Worm (Caenorhabditis elegans): Measurements from ENCODE around the gene Y47A7.2.

The Y47A7.2 gene

DNA sequence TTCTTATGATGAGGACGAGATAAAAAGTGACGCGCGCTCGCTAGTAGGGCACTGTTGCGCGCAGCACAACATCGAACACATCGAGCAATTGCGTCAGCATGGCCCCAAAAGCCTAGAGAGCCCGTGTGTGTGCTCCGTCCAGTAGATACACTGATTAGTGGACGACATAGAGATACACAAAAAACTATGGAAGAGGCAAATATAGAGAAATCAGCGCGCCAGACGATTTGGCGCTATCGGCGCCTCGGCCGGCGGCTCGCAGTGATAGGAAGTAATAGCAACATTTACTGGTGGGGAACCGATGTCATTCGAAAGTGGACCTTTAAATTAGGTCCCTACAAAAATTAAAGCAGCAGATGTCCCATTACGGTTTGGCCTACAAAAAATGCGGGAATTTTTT is 30.4 kb upstream of the Y47A7.2 start:
- no peak for TF ChIP-seq lin-13 (tag; optimal IDR thresholded peaks at IDR 0.05)
- no peak for TF ChIP-seq nhr-76 (tag; optimal IDR thresholded peaks at IDR 0.05)
- TF ChIP-seq nhr-12 (tag; optimal IDR thresholded peaks at IDR 0.05): no peak
- TF ChIP-seq hlh-1 (tag; optimal IDR thresholded peaks at IDR 0.05): no peak
- TF ChIP-seq ceh-39 (tag; optimal IDR thresholded peaks at IDR 0.05): no peak
- no peak for TF ChIP-seq nhr-237 (tag; optimal IDR thresholded peaks at IDR 0.05)
- no peak for TF ChIP-seq unc-39 (tag; optimal IDR thresholded peaks at IDR 0.05)
- no peak for TF ChIP-seq elt-1 (tag; optimal IDR thresholded peaks at IDR 0.05; ENCODE audit: borderline replicate concordance, insufficient read depth)
- TF ChIP-seq mab-5 (tag; optimal IDR thresholded peaks at IDR 0.05): no peak
- no peak for TF ChIP-seq unc-62 (GFP tag; optimal IDR thresholded peaks at IDR 0.05)
- no peak for TF ChIP-seq tbx-8 (GFP tag; optimal IDR thresholded peaks at IDR 0.05)

DNA sequence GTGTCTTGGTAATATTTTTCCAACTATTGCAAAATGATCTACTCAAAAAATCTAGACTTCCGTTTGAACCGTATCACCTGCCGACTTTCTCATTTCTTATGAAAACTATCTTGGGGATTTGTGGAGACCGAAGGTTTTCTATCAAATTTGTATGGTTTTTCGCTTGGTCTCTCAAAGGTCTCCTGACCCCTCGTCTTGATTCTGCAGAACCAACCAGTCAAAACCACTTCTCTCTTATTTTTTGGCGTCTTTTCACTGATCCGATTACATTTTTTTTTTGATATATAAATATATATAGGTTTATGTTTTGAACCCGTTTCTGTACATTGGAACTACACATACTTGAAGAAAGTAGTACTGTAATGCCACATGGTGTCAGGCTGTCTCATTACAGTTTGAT is 27.5 kb upstream of the Y47A7.2 start:
- TF ChIP-seq ceh-39 (tag; optimal IDR thresholded peaks at IDR 0.05) (no peak), bed-3 (GFP tag; optimal IDR thresholded peaks at IDR 0.05) (no peak), mls-2 (tag; optimal IDR thresholded peaks at IDR 0.05) (no peak), elt-3 (tag; optimal IDR thresholded peaks at IDR 0.05) (no peak), nhr-2 (tag; optimal IDR thresholded peaks at IDR 0.05) (no peak), blmp-1 (tag; optimal IDR thresholded peaks at IDR 0.05) (no peak), flh-1 (GFP tag; optimal IDR thresholded peaks at IDR 0.05) (no peak), nhr-28 (tag; optimal IDR thresholded peaks at IDR 0.05) (no peak), unc-120 (tag; optimal IDR thresholded peaks at IDR 0.05; ENCODE audit: poor library complexity, severe bottlenecking) (no peak), drap-1 (GFP tag; optimal IDR thresholded peaks at IDR 0.05) (no peak), cnd-1 (tag; optimal IDR thresholded peaks at IDR 0.05) (no peak), elt-1 (tag; optimal IDR thresholded peaks at IDR 0.05; ENCODE audit: borderline replicate concordance, insufficient read depth) (no peak), unc-39 (tag; optimal IDR thresholded peaks at IDR 0.05) (no peak), sem-2 (GFP tag; optimal IDR thresholded peaks at IDR 0.05) (no peak), nhr-12 (tag; optimal IDR thresholded peaks at IDR 0.05) (no peak), mab-5 (tag; optimal IDR thresholded peaks at IDR 0.05) (no peak), ztf-11 (tag; optimal IDR thresholded peaks at IDR 0.05) (no peak), snpc-4 (tag; optimal IDR thresholded peaks at IDR 0.05) (no peak), pha-4 (tag; optimal IDR thresholded peaks at IDR 0.05) (no peak), unc-62 (GFP tag; optimal IDR thresholded peaks at IDR 0.05) (no peak)

DNA sequence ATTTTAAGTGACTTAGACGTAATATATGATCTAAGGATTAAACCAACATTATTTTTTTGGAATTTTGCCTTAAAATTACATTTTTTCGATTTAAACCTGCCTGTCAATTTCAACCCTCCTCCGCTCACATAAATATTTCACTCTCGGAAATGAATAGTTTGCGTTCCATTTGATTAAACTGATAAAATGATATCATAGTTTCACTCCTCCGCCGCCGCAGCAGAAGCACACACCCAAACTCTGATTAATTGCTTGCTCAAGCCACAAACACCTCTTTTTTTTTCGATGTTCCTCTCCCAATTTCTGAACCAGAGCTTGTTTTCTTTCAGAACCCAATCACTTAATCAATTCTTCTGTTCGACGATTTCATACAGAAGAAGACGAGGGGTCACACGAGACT is 24.9 kb upstream of the Y47A7.2 start, which contains the start of gene Y49G5B.1:
Y49G5B.1 (plus strand) TSS at position 324 of the 400 bp plus-strand sequence.
- no peak for TF ChIP-seq sptf-1 (tag; optimal IDR thresholded peaks at IDR 0.05)
- TF ChIP-seq mab-5 (tag; optimal IDR thresholded peaks at IDR 0.05): no peak
- TF ChIP-seq pha-4 (tag; optimal IDR thresholded peaks at IDR 0.05): no peak
- TF ChIP-seq ceh-39 (tag; optimal IDR thresholded peaks at IDR 0.05): no peak
- TF ChIP-seq nhr-28 (tag; optimal IDR thresholded peaks at IDR 0.05): no peak
- TF ChIP-seq ces-1 (GFP tag; optimal IDR thresholded peaks at IDR 0.05): no peak
- TF ChIP-seq lin-13 (tag; optimal IDR thresholded peaks at IDR 0.05): no peak
- TF ChIP-seq sem-2 (GFP tag; optimal IDR thresholded peaks at IDR 0.05): no peak
- TF ChIP-seq ceh-43 (GFP tag; optimal IDR thresholded peaks at IDR 0.05): no peak
- no peak for TF ChIP-seq flh-1 (GFP tag; optimal IDR thresholded peaks at IDR 0.05)
- no peak for TF ChIP-seq snpc-4 (tag; optimal IDR thresholded peaks at IDR 0.05)

DNA sequence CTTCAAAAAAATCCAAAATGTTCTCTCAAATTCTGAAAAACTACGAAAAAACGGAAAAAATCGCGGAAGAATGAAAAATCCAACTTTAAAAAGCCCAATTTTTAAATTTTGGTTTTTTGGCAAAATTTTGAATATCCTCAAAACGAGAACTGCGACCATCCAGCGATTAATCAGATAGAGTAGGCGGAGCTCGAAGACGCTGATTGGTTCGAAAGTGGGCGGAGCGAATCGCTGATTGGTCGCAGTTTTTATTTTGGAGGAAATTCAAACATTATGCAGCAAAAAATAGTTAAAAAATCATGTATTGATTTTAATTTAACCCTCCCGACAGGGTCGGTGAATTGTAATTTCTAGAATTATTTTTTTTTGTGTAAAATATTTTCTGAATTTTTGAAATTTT is 15.5 kb upstream of the Y47A7.2 start:
- TF ChIP-seq zip-8 (tag; optimal IDR thresholded peaks at IDR 0.05): no peak
- no peak for TF ChIP-seq mab-5 (tag; optimal IDR thresholded peaks at IDR 0.05)
- TF ChIP-seq ceh-83 (GFP tag; optimal IDR thresholded peaks at IDR 0.05): no peak
- TF ChIP-seq ztf-11 (tag; optimal IDR thresholded peaks at IDR 0.05): no peak
- TF ChIP-seq unc-39 (tag; optimal IDR thresholded peaks at IDR 0.05): no peak
- no peak for TF ChIP-seq ceh-39 (tag; optimal IDR thresholded peaks at IDR 0.05)
- TF ChIP-seq ces-1 (GFP tag; optimal IDR thresholded peaks at IDR 0.05): no peak
- no peak for TF ChIP-seq ham-2 (GFP tag; optimal IDR thresholded peaks at IDR 0.05)
- TF ChIP-seq hlh-1 (tag; optimal IDR thresholded peaks at IDR 0.05): no peak
- no peak for TF ChIP-seq M03D4.4 (tag; optimal IDR thresholded peaks at IDR 0.05)
- TF ChIP-seq drap-1 (GFP tag; optimal IDR thresholded peaks at IDR 0.05): no peak
- no peak for TF ChIP-seq elt-3 (tag; optimal IDR thresholded peaks at IDR 0.05)
- TF ChIP-seq mls-2 (tag; optimal IDR thresholded peaks at IDR 0.05): no peak
- no peak for TF ChIP-seq lin-13 (tag; optimal IDR thresholded peaks at IDR 0.05)
- TF ChIP-seq nhr-237 (tag; optimal IDR thresholded peaks at IDR 0.05): no peak
- no peak for TF ChIP-seq sptf-1 (tag; optimal IDR thresholded peaks at IDR 0.05)
- TF ChIP-seq blmp-1 (tag; optimal IDR thresholded peaks at IDR 0.05): no peak

DNA sequence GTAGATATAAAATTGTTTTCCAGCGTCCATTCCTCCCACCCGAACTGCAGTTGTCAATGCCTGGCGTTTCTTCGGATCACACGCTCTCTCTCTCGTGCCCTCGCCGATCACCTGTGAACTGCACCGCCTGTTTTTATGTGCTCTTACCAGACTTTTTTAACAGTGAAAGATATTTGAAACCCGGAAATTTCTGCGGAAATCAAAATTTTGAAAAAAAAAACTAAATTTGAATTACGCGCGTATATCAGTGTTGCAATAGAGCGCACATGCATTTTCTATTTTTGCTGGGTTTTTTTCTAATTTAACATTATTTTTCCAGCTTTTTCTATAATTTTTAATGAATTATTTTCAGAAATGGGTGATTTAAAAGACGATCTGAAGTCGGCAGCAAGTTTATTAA is 6.0 kb upstream of the Y47A7.2 start, which contains the start of gene ttc-37:
ttc-37 (plus strand) TSS at position 349 of the 400 bp plus-strand sequence.
- TF ChIP-seq pha-4 (tag; optimal IDR thresholded peaks at IDR 0.05): no peak
- TF ChIP-seq nhr-237 (tag; optimal IDR thresholded peaks at IDR 0.05): peak; percentile 3
